Worm (Caenorhabditis elegans) whole organism, dauer: ENCODE data around the gene B0198.3.

Source experiments
- unc-62 ChIP-seq: sonication (generic microtip); optimal IDR thresholded peaks from 2 replicates; lab custom pipeline; 2017; ENCODE audit warnings: missing biosample characterization, missing genetic modification reagents, missing genetic modification characterization

Gene B0198.3

DNA sequence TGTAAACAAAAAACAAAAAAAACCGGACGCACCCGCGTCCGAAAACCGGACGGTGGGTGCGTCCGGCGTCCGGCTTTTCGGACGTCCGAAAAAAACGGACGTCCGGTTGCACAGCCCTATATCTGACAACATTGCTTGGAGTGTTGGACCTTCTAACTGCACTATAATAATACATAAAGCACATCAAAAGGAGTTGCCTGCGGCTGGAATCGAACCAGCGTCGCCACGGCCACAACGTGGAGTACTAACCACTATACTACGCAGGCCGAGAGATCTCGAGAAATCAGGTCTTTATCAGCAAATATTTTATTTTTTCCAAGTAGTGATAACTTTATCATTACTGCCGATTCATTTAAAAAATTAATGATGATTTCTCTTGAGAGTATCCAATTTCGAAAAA lies 63.5 kb downstream of the B0198.3 start:
- TF ChIP-seq unc-62 (GFP tag; lab: Kevin White, UChicago), result no peak

DNA sequence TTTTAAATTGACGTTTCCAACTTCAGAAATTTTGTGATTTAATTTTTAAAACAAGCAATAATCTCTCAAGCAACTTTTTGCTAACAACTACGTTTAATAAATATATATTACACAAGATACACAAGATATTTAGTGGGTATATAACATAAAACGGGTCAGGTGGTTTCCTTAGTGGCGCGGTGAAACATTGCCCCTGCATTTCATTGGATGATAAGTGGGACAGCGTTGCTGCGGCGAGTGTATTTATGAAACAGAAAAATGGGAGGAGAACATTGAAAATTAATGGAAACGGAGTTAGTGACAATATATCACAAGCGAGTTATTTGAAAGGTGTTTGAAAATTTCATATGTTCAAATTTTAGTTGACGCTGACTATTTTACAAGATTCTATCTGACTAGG lies 64.1 kb downstream of the B0198.3 start:
- no peak for TF ChIP-seq unc-62 (GFP tag; lab: Kevin White, UChicago)
